Worm (Caenorhabditis elegans) whole organism, mixed stage, embryonic: Measurements from ENCODE around the gene frm-3.

Source experiments
- M03D4.4 ChIP-seq: sonication (generic microtip); optimal IDR thresholded peaks from 2 replicates; lab custom pipeline; 2017; ENCODE audit warnings: mild to moderate bottlenecking, missing genetic modification characterization, missing compliant biosample characterization
- bed-3 ChIP-seq: fragments of 200-800 bp; sonication (Bioruptor generic); optimal IDR thresholded peaks from 3 replicates; lab custom pipeline; 2018; ENCODE audit warnings: mild to moderate bottlenecking, missing genetic modification characterization, moderate library complexity, missing compliant biosample characterization
- blmp-1 ChIP-seq: fragments of 150-350 bp; optimal IDR thresholded peaks from 2 replicates; lab custom pipeline; 2014; ENCODE audit warnings: missing biosample characterization, missing genetic modification characterization
- ceh-39 ChIP-seq: fragments of 150-350 bp; optimal IDR thresholded peaks from 2 replicates; lab custom pipeline; 2014; ENCODE audit warnings: missing biosample characterization, missing genetic modification characterization
- ceh-43 ChIP-seq: fragments of 200-800 bp; sonication (Bioruptor generic); optimal IDR thresholded peaks from 2 replicates; lab custom pipeline; 2018; ENCODE audit warnings: mild to moderate bottlenecking, missing genetic modification characterization, moderate library complexity, missing compliant biosample characterization
- ces-1 ChIP-seq: fragments of 150-350 bp; optimal IDR thresholded peaks from 2 replicates; lab custom pipeline; 2014; ENCODE audit warnings: missing biosample characterization, missing genetic modification reagents, missing genetic modification characterization
- cnd-1 ChIP-seq: fragments of 200-800 bp; sonication (Bioruptor generic); optimal IDR thresholded peaks from 2 replicates; lab custom pipeline; 2018; ENCODE audit warnings: mild to moderate bottlenecking, missing genetic modification characterization, missing compliant biosample characterization
- drap-1 ChIP-seq: fragments of 200-800 bp; sonication (Bioruptor generic); optimal IDR thresholded peaks from 3 replicates; lab custom pipeline; 2018; ENCODE audit warnings: mild to moderate bottlenecking, missing genetic modification characterization, missing compliant biosample characterization
- elt-1 ChIP-seq: sonication (generic microtip); optimal IDR thresholded peaks from 2 replicates; lab custom pipeline; 2017; ENCODE audit warnings: missing genetic modification characterization, mild to moderate bottlenecking, missing compliant biosample characterization, antibody characterized with exemption, moderate library complexity, borderline replicate concordance; ENCODE audit not compliant: insufficient read depth
- elt-3 ChIP-seq: fragments of 150-350 bp; optimal IDR thresholded peaks from 2 replicates; lab custom pipeline; 2014; ENCODE audit warnings: missing biosample characterization, missing genetic modification characterization
- flh-1 ChIP-seq: fragments of 200-800 bp; sonication (Bioruptor generic); optimal IDR thresholded peaks from 2 replicates; lab custom pipeline; 2018; ENCODE audit warnings: mild to moderate bottlenecking, missing genetic modification characterization, moderate library complexity, missing compliant biosample characterization
- ham-2 ChIP-seq: fragments of 200-800 bp; sonication (Bioruptor generic); optimal IDR thresholded peaks from 2 replicates; lab custom pipeline; 2018; ENCODE audit warnings: mild to moderate bottlenecking, missing genetic modification characterization, missing compliant biosample characterization
- hlh-1 ChIP-seq: fragments of 150-350 bp; optimal IDR thresholded peaks from 2 replicates; lab custom pipeline; 2014; ENCODE audit warnings: missing biosample characterization, missing genetic modification reagents, missing genetic modification characterization
- lin-13 ChIP-seq: fragments of 150-350 bp; optimal IDR thresholded peaks from 2 replicates; lab custom pipeline; 2014; ENCODE audit warnings: missing biosample characterization, missing genetic modification characterization
- lin-32 ChIP-seq: fragments of 200-800 bp; sonication (Bioruptor generic); optimal IDR thresholded peaks from 2 replicates; lab custom pipeline; 2018; ENCODE audit warnings: mild to moderate bottlenecking, missing genetic modification characterization, missing compliant biosample characterization
- lsy-2 ChIP-seq: fragments of 150-350 bp; optimal IDR thresholded peaks from 2 replicates; lab custom pipeline; 2014; ENCODE audit warnings: missing biosample characterization, missing genetic modification characterization
- mab-5 ChIP-seq: fragments of 150-350 bp; optimal IDR thresholded peaks from 2 replicates; lab custom pipeline; 2014; ENCODE audit warnings: missing biosample characterization, missing genetic modification characterization
- mep-1 ChIP-seq: fragments of 150-350 bp; optimal IDR thresholded peaks from 2 replicates; lab custom pipeline; 2017; ENCODE audit warnings: missing biosample characterization, missing genetic modification reagents, missing genetic modification characterization, inconsistent platforms
- mls-2 ChIP-seq: sonication (generic microtip); optimal IDR thresholded peaks from 2 replicates; lab custom pipeline; 2016; ENCODE audit warnings: mild to moderate bottlenecking, missing genetic modification characterization, moderate library complexity, missing compliant biosample characterization
- nhr-12 ChIP-seq: fragments of 150-350 bp; optimal IDR thresholded peaks from 2 replicates; lab custom pipeline; 2014; ENCODE audit warnings: missing biosample characterization, missing genetic modification characterization
- nhr-2 ChIP-seq: fragments of 150-350 bp; optimal IDR thresholded peaks from 2 replicates; lab custom pipeline; 2014; ENCODE audit warnings: missing biosample characterization, missing genetic modification characterization
- nhr-237 ChIP-seq: fragments of 150-350 bp; optimal IDR thresholded peaks from 2 replicates; lab custom pipeline; 2014; ENCODE audit warnings: missing biosample characterization, missing genetic modification characterization
- nhr-28 ChIP-seq: fragments of 150-350 bp; optimal IDR thresholded peaks from 2 replicates; lab custom pipeline; 2014; ENCODE audit warnings: missing biosample characterization, missing genetic modification characterization
- nhr-76 ChIP-seq: sonication (generic microtip); optimal IDR thresholded peaks from 2 replicates; lab custom pipeline; 2017; ENCODE audit warnings: missing biosample characterization, missing genetic modification characterization
- pha-4 ChIP-seq: fragments of 150-350 bp; optimal IDR thresholded peaks from 2 replicates; lab custom pipeline; 2018; ENCODE audit warnings: missing biosample characterization, missing genetic modification reagents, missing genetic modification characterization
- sem-2 ChIP-seq: fragments of 200-800 bp; sonication (Bioruptor generic); optimal IDR thresholded peaks from 2 replicates; lab custom pipeline; 2018; ENCODE audit warnings: mild to moderate bottlenecking, missing genetic modification characterization, missing compliant biosample characterization
- snpc-4 ChIP-seq: fragments of 150-350 bp; optimal IDR thresholded peaks from 2 replicates; lab custom pipeline; 2014; ENCODE audit warnings: missing biosample characterization, missing genetic modification characterization
- sptf-1 ChIP-seq: sonication (generic microtip); optimal IDR thresholded peaks from 2 replicates; lab custom pipeline; 2017; ENCODE audit warnings: mild to moderate bottlenecking, missing genetic modification characterization, moderate library complexity, missing compliant biosample characterization
- tbx-8 ChIP-seq: fragments of 200-800 bp; sonication (Bioruptor generic); optimal IDR thresholded peaks from 2 replicates; lab custom pipeline; 2018; ENCODE audit warnings: mild to moderate bottlenecking, missing genetic modification characterization, moderate library complexity, missing compliant biosample characterization
- unc-120 ChIP-seq: sonication (generic microtip); optimal IDR thresholded peaks from 2 replicates; lab custom pipeline; 2017; ENCODE audit warnings: missing genetic modification characterization, missing compliant biosample characterization; ENCODE audit not compliant: poor library complexity, severe bottlenecking
- unc-39 ChIP-seq: fragments of 150-350 bp; optimal IDR thresholded peaks from 2 replicates; lab custom pipeline; 2014; ENCODE audit warnings: missing biosample characterization, missing genetic modification characterization
- unc-62 ChIP-seq: fragments of 150-350 bp; optimal IDR thresholded peaks from 2 replicates; lab custom pipeline; 2014; ENCODE audit warnings: missing biosample characterization, missing genetic modification reagents, missing genetic modification characterization
- zip-8 ChIP-seq: fragments of 150-350 bp; optimal IDR thresholded peaks from 2 replicates; lab custom pipeline; 2014; ENCODE audit warnings: missing biosample characterization, missing genetic modification characterization
- ztf-11 ChIP-seq: fragments of 150-350 bp; optimal IDR thresholded peaks from 2 replicates; lab custom pipeline; 2014; ENCODE audit warnings: missing biosample characterization, missing genetic modification characterization

frm-3 gene

DNA sequence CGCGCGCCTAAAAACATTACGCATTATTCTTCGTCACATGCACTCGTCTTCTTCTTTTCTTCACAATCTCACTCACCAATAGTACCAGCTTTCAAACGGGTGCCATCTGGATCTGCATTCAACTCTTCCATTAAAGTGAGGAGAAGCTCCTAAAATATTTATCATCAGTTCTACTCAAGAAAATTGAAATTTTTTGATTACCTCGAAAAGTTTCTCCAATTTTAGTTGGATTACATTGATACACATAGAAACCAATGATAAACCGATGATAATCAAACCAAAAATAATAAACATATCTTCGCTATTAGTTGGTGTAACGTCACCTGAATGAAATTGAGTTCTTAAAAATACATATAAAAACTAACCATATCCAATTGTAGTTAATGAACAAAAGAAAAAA is 52.3 kb downstream of the frm-3 start:
- TF ChIP-seq elt-1 (tag; lab: Kevin White, UChicago) (no peak), bed-3 (GFP tag; lab: Kevin White, UChicago) (no peak), unc-62 (no peak), mep-1 (tag; lab: Kevin White, UChicago) (no peak), ham-2 (GFP tag; lab: Kevin White, UChicago) (no peak), mab-5 (no peak), lin-13 (tag; lab: Kevin White, UChicago) (no peak), ceh-39 (tag; lab: Kevin White, UChicago) (no peak), lsy-2 (no peak), nhr-76 (tag; lab: Kevin White, UChicago) (no peak), nhr-28 (tag; lab: Kevin White, UChicago) (no peak), blmp-1 (tag; lab: Kevin White, UChicago) (no peak), ztf-11 (no peak), elt-3 (no peak)
- TF ChIP-seq, all 35 proteins: peak for 0

- TF ChIP-seq lin-32 (GFP tag; lab: Kevin White, UChicago) (no peak), ceh-39 (tag; lab: Kevin White, UChicago) (no peak), elt-3 (no peak), bed-3 (GFP tag; lab: Kevin White, UChicago) (no peak), unc-120 (no peak), pha-4 (tag; lab: Kevin White, UChicago) (no peak), lsy-2 (no peak), M03D4.4 (tag; lab: Kevin White, UChicago) (no peak), flh-1 (GFP tag; lab: Kevin White, UChicago) (no peak), mls-2 (tag; lab: Kevin White, UChicago) (no peak), snpc-4 (tag; lab: Kevin White, UChicago) (no peak), mab-5 (no peak), nhr-12 (tag; lab: Kevin White, UChicago) (no peak), drap-1 (GFP tag; lab: Kevin White, UChicago) (no peak), lin-13 (tag; lab: Kevin White, UChicago) (no peak)
- TF ChIP-seq, all 35 proteins: peak for 0
Measured at ce11 chrX:11627013-11627412, 54.7 kb downstream of the frm-3 start, which contains the start of gene twk-44. Gene twk-44 (minus strand): TSS chrX:11627113.

ce11 chrX:11628580-11628979 is 56.3 kb downstream of the frm-3 start, which contains the start of gene spp-30:
Gene spp-30 (minus strand): TSS chrX:11628680.
- no peak for TF ChIP-seq flh-1 (GFP tag; lab: Kevin White, UChicago)
- TF ChIP-seq ztf-11, result no peak
- TF ChIP-seq nhr-2 (tag; lab: Kevin White, UChicago), result no peak
- TF ChIP-seq drap-1 (GFP tag; lab: Kevin White, UChicago), result no peak
- no peak for TF ChIP-seq unc-39 (tag; lab: Kevin White, UChicago)
- TF ChIP-seq elt-3, result no peak
- TF ChIP-seq lsy-2, result no peak
- TF ChIP-seq ham-2 (GFP tag; lab: Kevin White, UChicago), result no peak
- no peak for TF ChIP-seq nhr-237

ce11 chrX:11630499-11630898 is 58.2 kb downstream of the frm-3 start:
- TF ChIP-seq lsy-2 (no peak), nhr-76 (tag; lab: Kevin White, UChicago) (no peak), mab-5 (no peak), bed-3 (GFP tag; lab: Kevin White, UChicago) (no peak), ces-1 (GFP tag; lab: Kevin White, UChicago) (peak; percentile 89)

- TF ChIP-seq unc-39 (tag; lab: Kevin White, UChicago) (no peak), tbx-8 (GFP tag; lab: Kevin White, UChicago) (no peak), cnd-1 (tag; lab: Kevin White, UChicago) (no peak), nhr-12 (tag; lab: Kevin White, UChicago) (no peak), ces-1 (GFP tag; lab: Kevin White, UChicago) (no peak), flh-1 (GFP tag; lab: Kevin White, UChicago) (no peak), ceh-43 (no peak), drap-1 (GFP tag; lab: Kevin White, UChicago) (no peak), lsy-2 (no peak), sptf-1 (no peak), zip-8 (tag; lab: Kevin White, UChicago) (no peak), sem-2 (GFP tag; lab: Kevin White, UChicago) (no peak), mab-5 (no peak), blmp-1 (tag; lab: Kevin White, UChicago) (no peak), hlh-1 (tag; lab: Kevin White, UChicago) (no peak), nhr-76 (tag; lab: Kevin White, UChicago) (no peak), elt-1 (tag; lab: Kevin White, UChicago) (no peak), unc-120 (no peak), snpc-4 (tag; lab: Kevin White, UChicago) (no peak), mep-1 (tag; lab: Kevin White, UChicago) (no peak)
Measured at ce11 chrX:11632107-11632506, 59.8 kb downstream of the frm-3 start, which contains the start of gene sto-6. Gene sto-6 (plus strand): TSS chrX:11632407.
